Worm (Caenorhabditis elegans) whole organism, L1 larva: ENCODE results near the gene his-63.

Experiments
- C04F5.9 ChIP-seq: sonication (generic microtip); optimal IDR thresholded peaks from 2 replicates; lab custom pipeline; 2016; ENCODE audit warnings: missing genetic modification characterization, missing compliant biosample characterization
- F16B12.6 ChIP-seq: fragments of 150-350 bp; optimal IDR thresholded peaks from 2 replicates; lab custom pipeline; 2014; ENCODE audit warnings: missing biosample characterization, missing genetic modification characterization
- alr-1 ChIP-seq: fragments of 200-800 bp; sonication (Bioruptor generic); optimal IDR thresholded peaks from 2 replicates; lab custom pipeline; 2018; ENCODE audit warnings: borderline replicate concordance, mild to moderate bottlenecking, missing genetic modification characterization, missing compliant biosample characterization
- ceh-63 ChIP-seq: fragments of 200-800 bp; sonication (Bioruptor generic); optimal IDR thresholded peaks from 2 replicates; lab custom pipeline; 2018; ENCODE audit warnings: mild to moderate bottlenecking, missing genetic modification characterization, missing compliant biosample characterization
- dpl-1 ChIP-seq, 3 experiments: fragments of 150-350 bp in 2 of 3; sonication (generic microtip) in 1 of 3; optimal IDR thresholded peaks; 2 replicates each; lab custom pipeline; 2014 to 2017; ENCODE audit warnings: missing biosample characterization in 3 of 3, missing genetic modification characterization in 3 of 3, missing genetic modification reagents in 3 of 3
- efl-3 ChIP-seq: fragments of 200-800 bp; sonication (Bioruptor generic); optimal IDR thresholded peaks from 2 replicates; lab custom pipeline; 2018; ENCODE audit warnings: mild to moderate bottlenecking, missing genetic modification characterization, missing compliant biosample characterization
- fkh-10 ChIP-seq: sonication (generic microtip); optimal IDR thresholded peaks from 2 replicates; lab custom pipeline; 2017; ENCODE audit warnings: missing biosample characterization, missing genetic modification reagents, missing genetic modification characterization
- fkh-4 ChIP-seq: sonication (generic microtip); optimal IDR thresholded peaks from 2 replicates; lab custom pipeline; 2016; ENCODE audit warnings: missing compliant biosample characterization, missing genetic modification characterization, borderline replicate concordance
- hlh-4 ChIP-seq: sonication (generic microtip); optimal IDR thresholded peaks from 2 replicates; lab custom pipeline; 2016; ENCODE audit warnings: mild to moderate bottlenecking, missing genetic modification characterization, missing compliant biosample characterization
- isw-1 ChIP-seq: fragments of 200-800 bp; sonication (Bioruptor generic); IDR thresholded peaks from 2 replicates; pipeline ENCODE4 v1.3.6; 2022; ENCODE audit warnings: missing genetic modification characterization, missing compliant biosample characterization
- lin-15B ChIP-seq: fragments of 150-350 bp; sonication (generic microtip); optimal IDR thresholded peaks from 3 replicates; lab custom pipeline; 2014; ENCODE audit warnings: missing biosample characterization, missing genetic modification characterization
- lin-39 ChIP-seq: fragments of 150-350 bp; optimal IDR thresholded peaks from 2 replicates; lab custom pipeline; 2014; ENCODE audit warnings: missing biosample characterization, missing genetic modification reagents, missing genetic modification characterization
- lsy-2 ChIP-seq, 2 experiments: fragments of 150-350 bp; optimal IDR thresholded peaks; 2 replicates each; lab custom pipeline; 2014; ENCODE audit warnings: missing biosample characterization in 2 of 2, missing genetic modification characterization in 2 of 2
- nhr-12 ChIP-seq: sonication (generic microtip); optimal IDR thresholded peaks from 2 replicates; lab custom pipeline; 2017; ENCODE audit warnings: missing biosample characterization, missing genetic modification characterization
- nhr-76 ChIP-seq: sonication (generic microtip); optimal IDR thresholded peaks from 2 replicates; lab custom pipeline; 2017; ENCODE audit warnings: missing biosample characterization, missing genetic modification characterization
- nhr-85 ChIP-seq: sonication (generic microtip); peaks from one replicate; lab custom pipeline; 2016; ENCODE audit warnings: missing genetic modification characterization, inconsistent platforms, missing compliant biosample characterization
- sptf-1 ChIP-seq: fragments of 150-350 bp; optimal IDR thresholded peaks from 2 replicates; lab custom pipeline; 2014; ENCODE audit warnings: missing biosample characterization, missing genetic modification characterization
- unc-30 ChIP-seq: sonication (generic microtip); optimal IDR thresholded peaks from 2 replicates; lab custom pipeline; 2017; ENCODE audit warnings: missing biosample characterization, missing genetic modification characterization
- unc-98 ChIP-seq: fragments of 200-800 bp; sonication (Bioruptor generic); IDR thresholded peaks from 2 replicates; pipeline ENCODE4 v1.3.6; 2022; ENCODE audit warnings: missing genetic modification characterization, missing compliant biosample characterization

his-63 gene

DNA sequence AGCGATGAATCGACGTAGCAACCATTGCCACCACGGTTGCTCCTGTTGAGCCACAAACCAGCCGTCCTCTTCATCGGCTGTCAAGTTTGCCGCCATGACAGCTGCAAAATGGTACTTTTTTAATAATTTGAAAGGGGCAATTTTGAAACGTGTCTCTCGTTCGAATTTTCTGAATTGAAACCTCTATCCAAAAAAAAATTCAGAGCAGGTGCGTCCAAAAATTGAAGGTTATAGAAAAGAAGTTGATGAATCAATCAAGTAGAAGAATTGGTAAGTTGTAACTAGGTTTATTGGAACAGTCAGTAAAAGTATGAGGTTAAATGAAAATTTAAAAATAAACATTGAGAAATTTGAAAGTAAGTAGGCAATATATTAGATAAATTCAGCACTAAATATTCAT is 45.3 kb downstream of the his-63 start, which contains the start of gene T01G1.4:
T01G1.4 (minus strand) TSS at position 101 of the 400 bp plus-strand sequence.
- no peak for TF ChIP-seq hlh-4 (tag; lab: Kevin White, UChicago)
- TF ChIP-seq nhr-85 (tag; lab: Kevin White, UChicago) = peak; percentile 7
- no peak for TF ChIP-seq isw-1 (GFP tag; lab: Robert Waterston, UW)
- no peak for TF ChIP-seq unc-98 (GFP tag; lab: Robert Waterston, UW)
- TF ChIP-seq alr-1 = no peak

DNA sequence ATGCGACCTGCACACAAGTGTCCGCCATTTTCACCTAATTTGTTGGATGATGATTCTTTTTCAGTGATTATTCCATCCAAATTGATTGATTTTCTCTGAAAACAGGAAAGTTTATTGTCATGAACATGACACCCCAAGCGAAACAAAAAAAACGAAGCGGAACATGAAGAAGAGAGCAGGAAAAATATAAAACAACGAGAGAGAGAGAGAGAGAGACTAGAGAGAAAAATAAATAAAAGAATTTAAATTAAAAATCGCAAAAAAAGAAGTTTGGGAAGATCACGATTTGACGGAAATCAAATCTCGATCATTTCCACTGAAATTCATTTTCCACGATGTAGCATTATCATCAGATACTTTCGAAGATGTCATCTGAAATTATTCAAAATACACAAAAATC is 46.9 kb downstream of the his-63 start, which contains the start of gene klp-12:
klp-12 (minus strand) TSS at position 101 of the 400 bp plus-strand sequence.
- TF ChIP-seq fkh-10 (GFP tag; lab: Kevin White, UChicago) (no peak), sptf-1 (tag; lab: Kevin White, UChicago) (no peak), nhr-76 (no peak), fkh-4 (no peak), C04F5.9 (no peak), F16B12.6 (no peak), efl-3 (GFP tag; lab: Kevin White, UChicago) (no peak), nhr-12 (tag; lab: Kevin White, UChicago) (no peak), ceh-63 (GFP tag; lab: Kevin White, UChicago) (no peak), lin-15B (no peak), lin-39 (tag; lab: Kevin White, UChicago) (no peak), unc-30 (tag; lab: Kevin White, UChicago) (no peak), dpl-1 (GFP tag; optimal IDR thresholded peaks at IDR 0.05; lab: Kevin White, UChicago) (no peak), lsy-2 (tag; optimal IDR thresholded peaks at IDR 0.05; lab: Kevin White, UChicago) (no peak)
